Worm (Caenorhabditis elegans): ENCODE data around the gene ani-2.

DNA sequence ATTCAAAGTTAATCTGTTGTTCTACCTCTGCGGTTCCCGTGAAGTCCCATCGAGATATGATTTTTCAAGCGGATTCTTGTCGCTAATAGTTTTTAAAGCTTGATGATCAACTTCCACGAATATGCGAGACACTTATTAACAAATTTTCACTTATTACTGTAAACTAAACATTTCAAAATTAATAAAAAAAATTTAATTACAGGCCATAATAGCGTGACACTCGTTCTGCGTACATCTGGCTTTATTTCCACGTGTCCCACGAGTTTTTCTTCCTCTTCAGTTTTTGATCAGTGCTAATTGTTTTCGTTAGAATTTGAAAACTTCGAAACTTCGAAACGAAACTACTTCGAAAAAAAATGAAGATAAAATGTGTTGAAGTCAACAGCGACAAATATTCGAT, 36.5 kb upstream of the ani-2 start, which contains the start of gene btb-2:
- no peak for TF ChIP-seq dao-5 (tag; optimal IDR thresholded peaks at IDR 0.05)
- TF ChIP-seq him-1 (tag; optimal IDR thresholded peaks at IDR 0.05): no peak
- TF ChIP-seq W03F9.2 (tag; optimal IDR thresholded peaks at IDR 0.05): no peak

All from whole organism, L4/young adult.